Worm (Caenorhabditis elegans): ENCODE data around the gene cyp-35A1.

- TF ChIP-seq nhr-76 (tag; optimal IDR thresholded peaks at IDR 0.05), result no peak
- no peak for TF ChIP-seq ces-1 (GFP tag; optimal IDR thresholded peaks at IDR 0.05)
- no peak for TF ChIP-seq mep-1 (tag; optimal IDR thresholded peaks at IDR 0.05)
Observed at ce11 chrV:7328092-7328491, 33.5 kb downstream of the cyp-35A1 start, which contains the start of gene clec-7.

Data from whole organism, mixed stage, embryonic.